Worm (Caenorhabditis elegans) whole organism, early embryonic: ENCODE data around the gene ceh-89.

ENCODE experiments used
- B0310.2 ChIP-seq: sonication (generic microtip); optimal IDR thresholded peaks from 2 replicates; lab custom pipeline; 2016; ENCODE audit warnings: mild to moderate bottlenecking, missing genetic modification characterization, missing compliant biosample characterization
- F13C5.2 ChIP-seq: sonication (generic microtip); optimal IDR thresholded peaks from 2 replicates; lab custom pipeline; 2017; ENCODE audit warnings: mild to moderate bottlenecking, missing genetic modification characterization, inconsistent platforms, missing compliant biosample characterization
- aly-1 ChIP-seq: sonication (generic microtip); optimal IDR thresholded peaks from 2 replicates; lab custom pipeline; 2016; ENCODE audit warnings: missing genetic modification characterization, missing compliant biosample characterization
- ama-1 ChIP-seq: fragments of 150-350 bp; optimal IDR thresholded peaks from 2 replicates; lab custom pipeline; 2014
- ceh-13 ChIP-seq: fragments of 200-800 bp; sonication (Bioruptor generic); optimal IDR thresholded peaks from 2 replicates; lab custom pipeline; 2018; ENCODE audit warnings: mild to moderate bottlenecking, missing genetic modification characterization, missing compliant biosample characterization
- hmg-4 ChIP-seq: fragments of 200-800 bp; sonication (Bioruptor generic); optimal IDR thresholded peaks from 2 replicates; lab custom pipeline; 2018; ENCODE audit warnings: mild to moderate bottlenecking, missing genetic modification characterization, missing compliant biosample characterization
- hnd-1 ChIP-seq: sonication (generic microtip); optimal IDR thresholded peaks from 2 replicates; lab custom pipeline; 2016; ENCODE audit warnings: missing genetic modification characterization, missing compliant biosample characterization
- pes-1 ChIP-seq: fragments of 200-800 bp; sonication (Bioruptor generic); IDR thresholded peaks from 2 replicates; pipeline ENCODE4 v1.3.6; 2022; ENCODE audit warnings: missing genetic modification reagents, missing genetic modification characterization, missing compliant biosample characterization
- scrt-1 ChIP-seq: fragments of 200-800 bp; sonication (Bioruptor generic); IDR thresholded peaks from 2 replicates; pipeline ENCODE4 v1.3.6; 2022; ENCODE audit warnings: missing genetic modification characterization, missing compliant biosample characterization
- sea-1 ChIP-seq: fragments of 200-800 bp; sonication (Bioruptor generic); conservative IDR thresholded peaks from 2 replicates; pipeline ENCODE4 v1.3.6; 2022; ENCODE audit warnings: missing genetic modification characterization, missing compliant biosample characterization
- tbx-11 ChIP-seq: fragments of 200-800 bp; sonication (Bioruptor generic); IDR thresholded peaks from 2 replicates; pipeline ENCODE4 v1.3.6; 2022; ENCODE audit warnings: missing genetic modification characterization, missing compliant biosample characterization
- tbx-37 ChIP-seq: fragments of 200-800 bp; sonication (Bioruptor generic); conservative IDR thresholded peaks from 2 replicates; pipeline ENCODE4 v1.3.6; 2022; ENCODE audit warnings: missing genetic modification reagents, missing genetic modification characterization, missing compliant biosample characterization

ce11 chrX:14127291-14127922 lies 14.3 kb upstream of the ceh-89 start, which contains the start of gene F28H6.4:
- TF ChIP-seq pes-1 (GFP tag; lab: Robert Waterston, UW) (no peak), ama-1 (lab: Kevin White, UChicago) (no peak), hmg-4 (peak; percentile 62), F13C5.2 (peak; percentile 30), tbx-11 (GFP tag; lab: Robert Waterston, UW) (no peak), tbx-37 (GFP tag; lab: Robert Waterston, UW) (no peak), B0310.2 (tag; lab: Kevin White, UChicago) (no peak), sea-1 (GFP tag; lab: Robert Waterston, UW) (no peak), ceh-13 (GFP tag; lab: Kevin White, UChicago) (no peak), scrt-1 (GFP tag; lab: Robert Waterston, UW) (no peak), hnd-1 (tag; lab: Kevin White, UChicago) (no peak), aly-1 (tag; lab: Kevin White, UChicago) (no peak)
